Worm (Caenorhabditis elegans): ENCODE results near the gene Y57G11C.1147.

The Y57G11C.1147 gene

DNA sequence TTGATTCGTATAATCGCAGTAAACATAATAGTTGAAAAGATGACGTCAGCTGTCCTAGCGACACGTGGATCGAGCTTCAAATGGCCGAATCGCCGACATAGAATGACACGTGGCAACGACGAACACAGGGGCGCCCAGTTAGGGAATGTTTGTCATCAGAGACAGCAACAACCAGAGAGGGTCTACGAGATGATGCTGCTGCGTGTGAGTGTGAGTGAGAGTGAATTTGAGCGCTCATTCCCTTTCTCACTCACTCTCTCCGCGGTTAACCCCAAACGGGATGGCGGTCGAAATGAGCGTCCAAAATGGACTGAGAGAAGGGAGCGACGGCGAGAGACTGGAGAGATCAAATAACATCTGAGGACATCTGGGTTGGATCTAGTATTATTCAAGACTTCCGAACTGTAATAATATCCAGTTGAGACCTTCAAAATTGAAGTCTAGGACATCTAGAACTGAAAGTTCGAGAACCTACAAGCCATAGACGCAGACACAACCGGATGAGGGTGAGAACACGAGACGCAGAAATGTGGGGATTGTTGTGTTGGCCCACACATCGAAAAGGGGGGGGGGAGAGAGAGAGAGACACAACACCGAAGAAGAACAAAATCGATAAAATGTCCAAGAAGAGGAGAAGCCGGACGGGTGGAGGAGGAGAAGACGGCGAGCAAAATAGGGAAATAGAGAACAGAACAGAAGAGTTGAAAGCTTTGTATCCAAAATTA is 3.3 kb downstream of the Y57G11C.1147 start (continued):
- no peak for TF ChIP-seq zip-4 (GFP tag; optimal IDR thresholded peaks at IDR 0.05)
- no peak for TF ChIP-seq pax-3 (tag; optimal IDR thresholded peaks at IDR 0.05)
- no peak for TF ChIP-seq lin-15B (tag; optimal IDR thresholded peaks at IDR 0.05)
- TF ChIP-seq nhr-77 (tag; optimal IDR thresholded peaks at IDR 0.05) = no peak
- TF ChIP-seq lin-13 (GFP tag; optimal IDR thresholded peaks at IDR 0.05) = peak; percentile 51
- peak; percentile 54 for TF ChIP-seq fkh-10 (GFP tag; optimal IDR thresholded peaks at IDR 0.05)
- TF ChIP-seq ceh-82 (tag; optimal IDR thresholded peaks at IDR 0.05) = peak; percentile 50 to 69 (median 54)
- TF ChIP-seq ztf-4 (tag; optimal IDR thresholded peaks at IDR 0.05) = peak; percentile 37
- peak; percentile 65 for TF ChIP-seq mep-1 (tag; optimal IDR thresholded peaks at IDR 0.05)
- TF ChIP-seq egl-13 (tag; optimal IDR thresholded peaks at IDR 0.05) = peak; percentile 25
- peak; percentile 7 for TF ChIP-seq dsc-1 (tag; optimal IDR thresholded peaks at IDR 0.05)
- TF ChIP-seq lin-14 (GFP tag; optimal IDR thresholded peaks at IDR 0.05) = peak; percentile 86

DNA sequence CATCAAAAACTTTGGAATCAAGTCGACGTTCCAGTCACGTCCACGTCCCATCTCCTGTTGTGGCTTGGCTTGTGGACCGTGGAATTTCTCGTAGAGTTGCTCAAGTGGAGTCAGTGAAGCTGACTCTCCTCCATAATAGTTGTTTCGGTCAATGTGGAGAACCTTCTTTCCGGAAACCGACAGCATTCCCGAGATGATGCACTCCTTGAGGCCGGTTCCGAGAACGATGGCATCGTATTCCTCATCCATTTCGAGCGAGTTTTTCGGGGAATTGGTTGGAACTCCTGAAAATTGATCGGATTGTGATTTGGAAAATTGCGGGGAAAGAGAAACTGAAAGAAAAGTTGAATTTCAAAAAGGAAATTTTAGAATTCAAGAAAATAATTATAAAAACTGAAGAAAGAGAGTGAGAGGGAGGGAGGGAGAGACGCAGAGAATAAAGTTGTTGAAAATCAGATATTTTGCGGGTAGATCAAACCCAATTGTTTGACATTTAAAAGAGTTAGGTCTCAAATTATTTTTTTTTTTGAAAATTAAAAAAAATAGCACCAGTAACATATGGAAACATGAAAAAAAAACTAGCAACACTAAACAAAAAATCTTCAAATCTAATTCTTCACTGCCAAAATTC is 4.6 kb downstream of the Y57G11C.1147 start, which contains the start of gene gdi-1:
TSS of gene gdi-1 (minus strand) at position 286 of the 631 bp plus-strand sequence.
- peak; percentile 12 for TF ChIP-seq ztf-4 (tag; optimal IDR thresholded peaks at IDR 0.05)
- TF ChIP-seq Y116A8C.19 (tag; optimal IDR thresholded peaks at IDR 0.05; ENCODE audit: borderline replicate concordance) = no peak

DNA sequence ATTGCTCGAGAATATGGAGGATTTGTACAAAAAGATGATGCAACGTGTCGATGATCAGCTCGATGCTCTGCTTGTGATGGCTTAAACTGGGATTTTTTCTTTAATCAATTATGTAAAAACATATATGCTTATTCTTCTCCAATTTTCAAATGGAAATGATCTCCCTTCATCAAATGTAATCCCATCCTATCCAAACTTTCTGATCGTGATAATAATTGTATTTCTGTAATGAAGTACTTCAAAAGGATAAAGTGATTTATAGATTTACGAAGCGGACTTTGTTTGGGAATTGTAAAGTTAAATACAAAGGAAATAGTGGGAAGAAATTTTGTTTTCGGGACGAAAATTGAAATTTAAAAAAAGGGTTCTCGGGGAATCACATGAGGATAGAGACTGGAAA is 6.7 kb downstream of the Y57G11C.1147 start:
- TF ChIP-seq hlh-4 (tag; optimal IDR thresholded peaks at IDR 0.05) (no peak), pqm-1 (tag; optimal IDR thresholded peaks at IDR 0.05) (no peak), aha-1 (tag; optimal IDR thresholded peaks at IDR 0.05) (no peak), skn-1 (tag; optimal IDR thresholded peaks at IDR 0.05) (no peak), mdl-1 (tag; optimal IDR thresholded peaks at IDR 0.05) (no peak), ces-1 (GFP tag; optimal IDR thresholded peaks at IDR 0.05) (no peak), aly-2 (tag; optimal IDR thresholded peaks at IDR 0.05) (peak; percentile 5), C04F5.9 (tag; optimal IDR thresholded peaks at IDR 0.05) (no peak), efl-3 (GFP tag; optimal IDR thresholded peaks at IDR 0.05) (no peak), nhr-84 (tag; optimal IDR thresholded peaks at IDR 0.05) (no peak), nhr-85 (tag) (peak; percentile 55)

- TF ChIP-seq elt-2 (tag; optimal IDR thresholded peaks at IDR 0.05) (peak; percentile 33), unc-130 (tag; optimal IDR thresholded peaks at IDR 0.05) (no peak), dpl-1 (GFP tag; optimal IDR thresholded peaks at IDR 0.05) (peak; percentile 31 to 52 (median 36)), lir-3 (tag; optimal IDR thresholded peaks at IDR 0.05; ENCODE audit: poor library complexity) (peak; percentile 46), nhr-12 (tag; optimal IDR thresholded peaks at IDR 0.05) (no peak), hpl-2 (GFP tag; optimal IDR thresholded peaks at IDR 0.05) (no peak), nhr-28 (tag; optimal IDR thresholded peaks at IDR 0.05) (no peak), sptf-1 (tag; optimal IDR thresholded peaks at IDR 0.05) (no peak), alr-1 (tag; optimal IDR thresholded peaks at IDR 0.05; ENCODE audit: borderline replicate concordance) (no peak), isw-1 (GFP tag; IDR thresholded peaks at IDR 0.05) (peak; percentile 28), skn-1 (tag; optimal IDR thresholded peaks at IDR 0.05) (peak; percentile 38), fkh-10 (GFP tag; optimal IDR thresholded peaks at IDR 0.05) (no peak), xbp-1 (tag; optimal IDR thresholded peaks at IDR 0.05) (peak; percentile 46), zip-4 (GFP tag; optimal IDR thresholded peaks at IDR 0.05) (no peak), lin-14 (GFP tag; optimal IDR thresholded peaks at IDR 0.05) (peak; percentile 77), snpc-4 (tag; optimal IDR thresholded peaks at IDR 0.05) (no peak), lin-35 (GFP tag; optimal IDR thresholded peaks at IDR 0.05) (peak; percentile 51 to 66), aly-2 (tag; optimal IDR thresholded peaks at IDR 0.05) (peak; percentile 32), nhr-19 (GFP tag; conservative IDR thresholded peaks at IDR 0.05) (peak; percentile 27), nhr-237 (tag; optimal IDR thresholded peaks at IDR 0.05) (no peak), unc-62 (GFP tag; optimal IDR thresholded peaks at IDR 0.05) (no peak), nhr-90 (tag; optimal IDR thresholded peaks at IDR 0.05; ENCODE audit: poor library complexity) (peak; percentile 26), lin-13 (GFP tag; optimal IDR thresholded peaks at IDR 0.05) (peak; percentile 7), lsy-2 (tag; optimal IDR thresholded peaks at IDR 0.05) (peak; percentile 62 to 73), nhr-11 (tag; optimal IDR thresholded peaks at IDR 0.05) (no peak), blmp-1 (tag; optimal IDR thresholded peaks at IDR 0.05) (peak; percentile 43)
These were observed 10.8 kb downstream of the Y57G11C.1147 start, which contains the start of gene melo-1 for ce11 chrIV:14786374-14787136. Gene melo-1, plus strand, starts transcription at chrIV:14787031.

Measured in whole organism, L1 larva.